Worm (Caenorhabditis elegans) whole organism, early embryonic: Measurements from ENCODE around the gene C17G10.7.

Experiments used
- B0310.2 ChIP-seq: sonication (generic microtip); optimal IDR thresholded peaks from 2 replicates; lab custom pipeline; 2016; ENCODE audit warnings: mild to moderate bottlenecking, missing genetic modification characterization, missing compliant biosample characterization
- F13C5.2 ChIP-seq: sonication (generic microtip); optimal IDR thresholded peaks from 2 replicates; lab custom pipeline; 2017; ENCODE audit warnings: mild to moderate bottlenecking, missing genetic modification characterization, inconsistent platforms, missing compliant biosample characterization
- aly-1 ChIP-seq: sonication (generic microtip); optimal IDR thresholded peaks from 2 replicates; lab custom pipeline; 2016; ENCODE audit warnings: missing genetic modification characterization, missing compliant biosample characterization
- ama-1 ChIP-seq: fragments of 150-350 bp; optimal IDR thresholded peaks from 2 replicates; lab custom pipeline; 2014
- ceh-13 ChIP-seq: fragments of 200-800 bp; sonication (Bioruptor generic); optimal IDR thresholded peaks from 2 replicates; lab custom pipeline; 2018; ENCODE audit warnings: mild to moderate bottlenecking, missing genetic modification characterization, missing compliant biosample characterization
- ceh-36 ChIP-seq: sonication (generic microtip); optimal IDR thresholded peaks from 2 replicates; lab custom pipeline; 2016; ENCODE audit warnings: missing genetic modification characterization, inconsistent platforms, missing compliant biosample characterization
- ets-7 ChIP-seq: sonication (generic microtip); optimal IDR thresholded peaks from 2 replicates; lab custom pipeline; 2016; ENCODE audit warnings: missing genotype, missing genetic modification characterization, missing compliant biosample characterization
- flt-1 ChIP-seq: fragments of 200-800 bp; sonication (Bioruptor generic); IDR thresholded peaks from 2 replicates; pipeline ENCODE4 v1.3.6; 2022; ENCODE audit warnings: missing genetic modification characterization, missing compliant biosample characterization
- hmbx-1 ChIP-seq: sonication (generic microtip); optimal IDR thresholded peaks from 2 replicates; lab custom pipeline; 2016; ENCODE audit warnings: mild to moderate bottlenecking, missing genetic modification characterization, missing compliant biosample characterization
- hmg-4 ChIP-seq: fragments of 200-800 bp; sonication (Bioruptor generic); optimal IDR thresholded peaks from 2 replicates; lab custom pipeline; 2018; ENCODE audit warnings: mild to moderate bottlenecking, missing genetic modification characterization, missing compliant biosample characterization
- hnd-1 ChIP-seq: sonication (generic microtip); optimal IDR thresholded peaks from 2 replicates; lab custom pipeline; 2016; ENCODE audit warnings: missing genetic modification characterization, missing compliant biosample characterization
- pes-1 ChIP-seq: fragments of 200-800 bp; sonication (Bioruptor generic); IDR thresholded peaks from 2 replicates; pipeline ENCODE4 v1.3.6; 2022; ENCODE audit warnings: missing genetic modification reagents, missing genetic modification characterization, missing compliant biosample characterization
- scrt-1 ChIP-seq: fragments of 200-800 bp; sonication (Bioruptor generic); IDR thresholded peaks from 2 replicates; pipeline ENCODE4 v1.3.6; 2022; ENCODE audit warnings: missing genetic modification characterization, missing compliant biosample characterization
- sea-1 ChIP-seq: fragments of 200-800 bp; sonication (Bioruptor generic); conservative IDR thresholded peaks from 2 replicates; pipeline ENCODE4 v1.3.6; 2022; ENCODE audit warnings: missing genetic modification characterization, missing compliant biosample characterization
- tbx-11 ChIP-seq: fragments of 200-800 bp; sonication (Bioruptor generic); IDR thresholded peaks from 2 replicates; pipeline ENCODE4 v1.3.6; 2022; ENCODE audit warnings: missing genetic modification characterization, missing compliant biosample characterization
- tbx-37 ChIP-seq: fragments of 200-800 bp; sonication (Bioruptor generic); conservative IDR thresholded peaks from 2 replicates; pipeline ENCODE4 v1.3.6; 2022; ENCODE audit warnings: missing genetic modification reagents, missing genetic modification characterization, missing compliant biosample characterization
- tra-4 ChIP-seq: sonication (generic microtip); optimal IDR thresholded peaks from 2 replicates; lab custom pipeline; 2017; ENCODE audit warnings: missing genetic modification characterization, missing compliant biosample characterization

C17G10.7 gene

ce11 chrII:5592857-5593256 lies 14.8 kb downstream of the C17G10.7 start:
- no peak for TF ChIP-seq ets-7 (tag; lab: Kevin White, UChicago)
- no peak for TF ChIP-seq ceh-13
- no peak for TF ChIP-seq sea-1 (GFP tag; lab: Robert Waterston, UW)
- no peak for TF ChIP-seq F13C5.2 (tag; lab: Kevin White, UChicago)
- no peak for TF ChIP-seq pes-1
- no peak for TF ChIP-seq tbx-37 (GFP tag; lab: Robert Waterston, UW)
- TF ChIP-seq B0310.2 (tag; lab: Kevin White, UChicago): no peak
- TF ChIP-seq hmbx-1 (tag; lab: Kevin White, UChicago): no peak
- no peak for TF ChIP-seq tra-4
- TF ChIP-seq hnd-1 (tag; lab: Kevin White, UChicago): no peak
- no peak for TF ChIP-seq aly-1
- no peak for TF ChIP-seq hmg-4 (GFP tag; lab: Kevin White, UChicago)
- no peak for TF ChIP-seq scrt-1
- no peak for TF ChIP-seq ama-1
- no peak for TF ChIP-seq flt-1 (GFP tag; lab: Robert Waterston, UW)

- no peak for TF ChIP-seq ceh-36 (tag; lab: Kevin White, UChicago)
- TF ChIP-seq F13C5.2 (tag; lab: Kevin White, UChicago): no peak
- TF ChIP-seq tra-4: no peak
Measured at ce11 chrII:5591558-5591957, 16.1 kb downstream of the C17G10.7 start.

ce11 chrII:5589690-5590089 lies 18.0 kb downstream of the C17G10.7 start, which contains the start of gene C17G10.13:
C17G10.13 (minus strand) TSS chrII:5589790.
- TF ChIP-seq aly-1 (no peak), B0310.2 (tag; lab: Kevin White, UChicago) (no peak), hmg-4 (GFP tag; lab: Kevin White, UChicago) (no peak)

- no peak for TF ChIP-seq aly-1
- no peak for TF ChIP-seq ets-7 (tag; lab: Kevin White, UChicago)
- no peak for TF ChIP-seq sea-1 (GFP tag; lab: Robert Waterston, UW)
- TF ChIP-seq pes-1: no peak
- no peak for TF ChIP-seq ama-1
- TF ChIP-seq B0310.2 (tag; lab: Kevin White, UChicago): no peak
- TF ChIP-seq tbx-37 (GFP tag; lab: Robert Waterston, UW): no peak
- no peak for TF ChIP-seq hmbx-1 (tag; lab: Kevin White, UChicago)
- no peak for TF ChIP-seq ceh-13
- no peak for TF ChIP-seq ceh-36 (tag; lab: Kevin White, UChicago)
- no peak for TF ChIP-seq hnd-1 (tag; lab: Kevin White, UChicago)
- no peak for TF ChIP-seq hmg-4 (GFP tag; lab: Kevin White, UChicago)
- no peak for TF ChIP-seq F13C5.2 (tag; lab: Kevin White, UChicago)
- TF ChIP-seq scrt-1: no peak
- TF ChIP-seq flt-1 (GFP tag; lab: Robert Waterston, UW): no peak
- TF ChIP-seq tra-4: no peak
- no peak for TF ChIP-seq tbx-11 (GFP tag; lab: Robert Waterston, UW)
Measured at ce11 chrII:5587794-5588193, 19.9 kb downstream of the C17G10.7 start.

ce11 chrII:5585788-5586187 lies 21.9 kb downstream of the C17G10.7 start, which contains the start of gene lys-8:
lys-8 (plus strand) TSS chrII:5586178.
- TF ChIP-seq aly-1 (no peak), pes-1 (no peak), ceh-36 (tag; lab: Kevin White, UChicago) (no peak), hnd-1 (tag; lab: Kevin White, UChicago) (no peak), tbx-37 (GFP tag; lab: Robert Waterston, UW) (no peak), hmbx-1 (tag; lab: Kevin White, UChicago) (no peak), tbx-11 (GFP tag; lab: Robert Waterston, UW) (no peak), scrt-1 (no peak), ets-7 (tag; lab: Kevin White, UChicago) (no peak), hmg-4 (GFP tag; lab: Kevin White, UChicago) (no peak)

ce11 chrII:5582309-5582708 lies 25.3 kb downstream of the C17G10.7 start, which contains the start of gene T25E4.2:
T25E4.2 (minus strand) TSS chrII:5582409.
- TF ChIP-seq tbx-11 (GFP tag; lab: Robert Waterston, UW) (no peak), B0310.2 (tag; lab: Kevin White, UChicago) (no peak), scrt-1 (no peak), ama-1 (no peak), tbx-37 (GFP tag; lab: Robert Waterston, UW) (no peak), ets-7 (tag; lab: Kevin White, UChicago) (no peak), hnd-1 (tag; lab: Kevin White, UChicago) (no peak), sea-1 (GFP tag; lab: Robert Waterston, UW) (no peak), ceh-13 (no peak), tra-4 (no peak), ceh-36 (tag; lab: Kevin White, UChicago) (no peak), pes-1 (no peak), hmg-4 (GFP tag; lab: Kevin White, UChicago) (no peak), aly-1 (no peak)

- TF ChIP-seq hmbx-1 (tag; lab: Kevin White, UChicago): no peak
- TF ChIP-seq sea-1 (GFP tag; lab: Robert Waterston, UW): no peak
- no peak for TF ChIP-seq hmg-4 (GFP tag; lab: Kevin White, UChicago)
- TF ChIP-seq ets-7 (tag; lab: Kevin White, UChicago): no peak
- TF ChIP-seq F13C5.2 (tag; lab: Kevin White, UChicago): no peak
- TF ChIP-seq tbx-11 (GFP tag; lab: Robert Waterston, UW): no peak
- TF ChIP-seq ama-1: no peak
- no peak for TF ChIP-seq pes-1
- no peak for TF ChIP-seq tra-4
- TF ChIP-seq tbx-37 (GFP tag; lab: Robert Waterston, UW): no peak
- no peak for TF ChIP-seq scrt-1
- no peak for TF ChIP-seq hnd-1 (tag; lab: Kevin White, UChicago)
- TF ChIP-seq B0310.2 (tag; lab: Kevin White, UChicago): no peak
Measured at ce11 chrII:5579236-5579635, 28.4 kb downstream of the C17G10.7 start.

- TF ChIP-seq ceh-36 (tag; lab: Kevin White, UChicago) (no peak), F13C5.2 (tag; lab: Kevin White, UChicago) (no peak), hnd-1 (tag; lab: Kevin White, UChicago) (no peak), ama-1 (no peak), flt-1 (GFP tag; lab: Robert Waterston, UW) (no peak), sea-1 (GFP tag; lab: Robert Waterston, UW) (no peak), hmg-4 (GFP tag; lab: Kevin White, UChicago) (no peak), tbx-37 (GFP tag; lab: Robert Waterston, UW) (no peak), scrt-1 (no peak), hmbx-1 (tag; lab: Kevin White, UChicago) (no peak)
Measured at ce11 chrII:5578714-5579113, 28.9 kb downstream of the C17G10.7 start.
